Fruit fly (Drosophila melanogaster): ENCODE results near the gene CG2444.

CG2444 gene

dm6 chrX:11687666-11688492 lies 17.2 kb downstream of the CG2444 start:
- TF ChIP-seq Ets98B (GFP tag; IDR thresholded peaks at IDR 0.05) (no peak), EcR (GFP tag; optimal IDR thresholded peaks at IDR 0.05) (peak; percentile 15)

dm6 chrX:11686675-11687074 lies 18.4 kb downstream of the CG2444 start:
- TF ChIP-seq Pif1B (GFP tag; optimal IDR thresholded peaks at IDR 0.05), result no peak
- peak; percentile 33 for TF ChIP-seq EcR (GFP tag; optimal IDR thresholded peaks at IDR 0.05)

- TF ChIP-seq rn (GFP tag; IDR thresholded peaks at IDR 0.05) (no peak), EcR (GFP tag; optimal IDR thresholded peaks at IDR 0.05) (peak; percentile 93), fd96Ca (GFP tag; IDR thresholded peaks at IDR 0.05) (no peak), CG17806 (tag; optimal IDR thresholded peaks at IDR 0.05) (peak; percentile 86), CG14655 (GFP tag; optimal IDR thresholded peaks at IDR 0.05) (peak; percentile 87), Ets98B (GFP tag; IDR thresholded peaks at IDR 0.05) (peak; percentile 66), CG15710 (tag; optimal IDR thresholded peaks at IDR 0.05) (peak; percentile 91), Snoo (tag; optimal IDR thresholded peaks at IDR 0.05) (peak; percentile 60), CG4496 (GFP tag; IDR thresholded peaks at IDR 0.05) (no peak), CG9948 (tag; optimal IDR thresholded peaks at IDR 0.05) (peak; percentile 88), CG12605 (GFP tag; IDR thresholded peaks at IDR 0.05) (no peak), gl (tag; optimal IDR thresholded peaks at IDR 0.05) (peak; percentile 51), CG34367 (tag; optimal IDR thresholded peaks at IDR 0.05) (peak; percentile 85), Pif1B (GFP tag; optimal IDR thresholded peaks at IDR 0.05) (peak; percentile 38), D1 (tag; optimal IDR thresholded peaks at IDR 0.05) (peak; percentile 70), CG13204 (GFP tag; optimal IDR thresholded peaks at IDR 0.05) (peak; percentile 52), CG8159 (tag; optimal IDR thresholded peaks at IDR 0.05) (peak; percentile 89), Pif1A (GFP tag; optimal IDR thresholded peaks at IDR 0.05) (peak; percentile 72), CG10348 (GFP tag; IDR thresholded peaks at IDR 0.05) (no peak), CG32121 (GFP tag; IDR thresholded peaks at IDR 0.05) (peak; percentile 14; the same call in 1 of the 2 replicates), CG8301 (tag; optimal IDR thresholded peaks at IDR 0.05) (peak; percentile 78)
These were observed 19.0 kb downstream of the CG2444 start for dm6 chrX:11685918-11686640.

dm6 chrX:11684462-11684861 lies 20.6 kb downstream of the CG2444 start:
- no peak for TF ChIP-seq D1 (tag; optimal IDR thresholded peaks at IDR 0.05)
- no peak for TF ChIP-seq Pif1B (GFP tag; optimal IDR thresholded peaks at IDR 0.05)
- TF ChIP-seq CG10348 (GFP tag; IDR thresholded peaks at IDR 0.05), result no peak
- TF ChIP-seq gl (tag; optimal IDR thresholded peaks at IDR 0.05), result no peak
- peak; percentile 60 for TF ChIP-seq CG13204 (GFP tag; optimal IDR thresholded peaks at IDR 0.05)
- peak; percentile 21 for TF ChIP-seq Snoo (tag; optimal IDR thresholded peaks at IDR 0.05)
- TF ChIP-seq Ets98B (GFP tag; IDR thresholded peaks at IDR 0.05), result peak; percentile 5; the same call in 1 of the 2 replicates
- TF ChIP-seq EcR (GFP tag; optimal IDR thresholded peaks at IDR 0.05), result peak; percentile 29
- peak; percentile 26 for TF ChIP-seq CG34367 (tag; optimal IDR thresholded peaks at IDR 0.05)
- TF ChIP-seq CG9948 (tag; optimal IDR thresholded peaks at IDR 0.05), result peak; percentile 13
- TF ChIP-seq CG17806 (tag; optimal IDR thresholded peaks at IDR 0.05), result no peak
- TF ChIP-seq CG32121 (GFP tag; IDR thresholded peaks at IDR 0.05), result peak; percentile 43; the same call in 1 of the 2 replicates
- peak; percentile 50 for TF ChIP-seq Pif1A (GFP tag; optimal IDR thresholded peaks at IDR 0.05)
- TF ChIP-seq CG14655 (GFP tag; optimal IDR thresholded peaks at IDR 0.05), result peak; percentile 39
- peak; percentile 43 for TF ChIP-seq CG8159 (tag; optimal IDR thresholded peaks at IDR 0.05)
- no peak for TF ChIP-seq rn (GFP tag; IDR thresholded peaks at IDR 0.05)
- peak; percentile 43; the same call in 1 of the 3 replicates for TF ChIP-seq CG4496 (GFP tag; IDR thresholded peaks at IDR 0.05)
- TF ChIP-seq CG8301 (tag; optimal IDR thresholded peaks at IDR 0.05), result no peak
- peak; percentile 26 for TF ChIP-seq CG15710 (tag; optimal IDR thresholded peaks at IDR 0.05)
- peak; percentile 36; the same call in 1 of the 2 replicates for TF ChIP-seq CG12605 (GFP tag; IDR thresholded peaks at IDR 0.05)
- peak; percentile 50; the same call in 1 of the 3 replicates for TF ChIP-seq fd96Ca (GFP tag; IDR thresholded peaks at IDR 0.05)

- TF ChIP-seq CG4496 (GFP tag; IDR thresholded peaks at IDR 0.05) (peak; percentile 55; the same call in 1 of the 3 replicates), CG15710 (tag; optimal IDR thresholded peaks at IDR 0.05) (no peak), CG34367 (tag; optimal IDR thresholded peaks at IDR 0.05) (no peak), EcR (GFP tag; optimal IDR thresholded peaks at IDR 0.05) (peak; percentile 45), CG32121 (GFP tag; IDR thresholded peaks at IDR 0.05) (peak; percentile 36), CG14655 (GFP tag; optimal IDR thresholded peaks at IDR 0.05) (no peak), fd96Ca (GFP tag; IDR thresholded peaks at IDR 0.05) (peak; percentile 22; the same call in 1 of the 3 replicates), Ets98B (GFP tag; IDR thresholded peaks at IDR 0.05) (peak; percentile 70), CG13204 (GFP tag; optimal IDR thresholded peaks at IDR 0.05) (peak; percentile 97), Pif1A (GFP tag; optimal IDR thresholded peaks at IDR 0.05) (no peak), D1 (tag; optimal IDR thresholded peaks at IDR 0.05) (no peak), CG8159 (tag; optimal IDR thresholded peaks at IDR 0.05) (no peak), CG12605 (GFP tag; IDR thresholded peaks at IDR 0.05) (0 out of 2 replicates have a peak, but pooled peaks have one; percentile 21), gl (tag; optimal IDR thresholded peaks at IDR 0.05) (no peak), CG9948 (tag; optimal IDR thresholded peaks at IDR 0.05) (no peak), Snoo (tag; optimal IDR thresholded peaks at IDR 0.05) (peak; percentile 46), Pif1B (GFP tag; optimal IDR thresholded peaks at IDR 0.05) (no peak), rn (GFP tag; IDR thresholded peaks at IDR 0.05) (no peak), CG17806 (tag; optimal IDR thresholded peaks at IDR 0.05) (no peak), CG8301 (tag; optimal IDR thresholded peaks at IDR 0.05) (no peak), CG10348 (GFP tag; IDR thresholded peaks at IDR 0.05) (no peak)
These were observed 21.6 kb downstream of the CG2444 start for dm6 chrX:11683480-11683879.

Measured in whole organism, pupa.